Worm (Caenorhabditis elegans) whole organism, L1 larva: ENCODE results near the gene ubxn-6.

Experiments
- ama-1 ChIP-seq: fragments of 150-350 bp; optimal IDR thresholded peaks from 2 replicates; lab custom pipeline; 2014
- isw-1 ChIP-seq: fragments of 200-800 bp; sonication (Bioruptor generic); IDR thresholded peaks from 2 replicates; pipeline ENCODE4 v1.3.6; 2022; ENCODE audit warnings: missing genetic modification characterization, missing compliant biosample characterization
- lin-13 ChIP-seq: fragments of 150-350 bp; optimal IDR thresholded peaks from 2 replicates; lab custom pipeline; 2014; ENCODE audit warnings: missing biosample characterization, missing genetic modification reagents, missing genetic modification characterization
- mep-1 ChIP-seq: fragments of 150-350 bp; optimal IDR thresholded peaks from 2 replicates; lab custom pipeline; 2014; ENCODE audit warnings: missing biosample characterization, missing genetic modification characterization
- nhr-11 ChIP-seq: fragments of 150-350 bp; optimal IDR thresholded peaks from 2 replicates; lab custom pipeline; 2014; ENCODE audit warnings: missing biosample characterization, missing genetic modification characterization
- nhr-77 ChIP-seq: fragments of 150-350 bp; optimal IDR thresholded peaks from 2 replicates; lab custom pipeline; 2014; ENCODE audit warnings: missing biosample characterization, missing genetic modification characterization
- skn-1 ChIP-seq: fragments of 150-350 bp; optimal IDR thresholded peaks from 2 replicates; lab custom pipeline; 2014; ENCODE audit warnings: missing biosample characterization, missing genetic modification characterization
- snpc-4 ChIP-seq: fragments of 150-350 bp; optimal IDR thresholded peaks from 2 replicates; lab custom pipeline; 2014; ENCODE audit warnings: missing biosample characterization, missing genetic modification characterization
- tbx-2 ChIP-seq: sonication (generic microtip); optimal IDR thresholded peaks from 2 replicates; lab custom pipeline; 2016; ENCODE audit warnings: missing genetic modification characterization, missing compliant biosample characterization
- unc-98 ChIP-seq: fragments of 200-800 bp; sonication (Bioruptor generic); IDR thresholded peaks from 2 replicates; pipeline ENCODE4 v1.3.6; 2022; ENCODE audit warnings: missing genetic modification characterization, missing compliant biosample characterization
- ztf-4 ChIP-seq: fragments of 150-350 bp; optimal IDR thresholded peaks from 2 replicates; lab custom pipeline; 2014; ENCODE audit warnings: missing biosample characterization, missing genetic modification characterization

ce11 chrIV:4776501-4776900 is 32.8 kb downstream of the ubxn-6 start:
- TF ChIP-seq unc-98 (GFP tag; lab: Robert Waterston, UW), result no peak
- no peak for TF ChIP-seq ztf-4 (tag; lab: Kevin White, UChicago)
- no peak for TF ChIP-seq isw-1 (GFP tag; lab: Robert Waterston, UW)
- TF ChIP-seq nhr-77 (tag; lab: Kevin White, UChicago), result no peak
- TF ChIP-seq ama-1, result no peak
- no peak for TF ChIP-seq lin-13 (GFP tag; lab: Kevin White, UChicago)
- TF ChIP-seq snpc-4 (tag; lab: Kevin White, UChicago), result no peak
- TF ChIP-seq nhr-11 (tag; lab: Kevin White, UChicago), result no peak
- TF ChIP-seq mep-1 (tag; lab: Kevin White, UChicago), result no peak
- TF ChIP-seq skn-1 (tag; lab: Kevin White, UChicago), result no peak
- no peak for TF ChIP-seq tbx-2
